Worm (Caenorhabditis elegans): ENCODE data around the gene C32A9.1.

DNA sequence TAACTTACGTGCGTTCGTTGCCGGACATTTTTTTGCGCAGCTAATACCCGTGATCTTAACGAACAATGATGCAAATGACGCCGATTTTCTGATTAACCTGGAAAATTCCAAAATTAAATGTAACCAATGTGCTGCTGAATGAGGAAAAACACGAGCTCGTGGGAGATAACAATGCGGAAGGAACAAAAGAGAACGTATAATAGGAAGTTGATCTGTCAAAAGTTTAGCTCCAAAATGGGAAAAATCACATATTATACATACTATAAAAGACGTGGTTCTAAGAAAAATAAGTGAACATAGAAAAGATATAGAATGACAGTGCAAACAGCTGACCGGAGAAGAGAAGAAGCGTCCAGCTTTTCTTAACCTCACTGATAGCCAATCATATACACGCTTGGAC, 7.2 kb downstream of the C32A9.1 start, which contains the start of gene C14H10.2:
- TF ChIP-seq nhr-237 (tag; optimal IDR thresholded peaks at IDR 0.05), result no peak
- TF ChIP-seq ztf-11 (tag; optimal IDR thresholded peaks at IDR 0.05), result no peak
- no peak for TF ChIP-seq unc-62 (GFP tag; optimal IDR thresholded peaks at IDR 0.05)
- no peak for TF ChIP-seq snpc-4 (tag; optimal IDR thresholded peaks at IDR 0.05)
- no peak for TF ChIP-seq drap-1 (GFP tag; optimal IDR thresholded peaks at IDR 0.05)
- no peak for TF ChIP-seq elt-3 (tag; optimal IDR thresholded peaks at IDR 0.05)
- no peak for TF ChIP-seq unc-39 (tag; optimal IDR thresholded peaks at IDR 0.05)
- TF ChIP-seq ces-1 (GFP tag; optimal IDR thresholded peaks at IDR 0.05), result no peak
- no peak for TF ChIP-seq lsy-2 (tag; optimal IDR thresholded peaks at IDR 0.05)
- no peak for TF ChIP-seq nhr-76 (tag; optimal IDR thresholded peaks at IDR 0.05)
